Worm (Caenorhabditis elegans) whole organism, mixed stage, embryonic: ENCODE data around the gene rsp-4.

Experiments used
- M03D4.4 ChIP-seq: sonication (generic microtip); optimal IDR thresholded peaks from 2 replicates; lab custom pipeline; 2017; ENCODE audit warnings: mild to moderate bottlenecking, missing genetic modification characterization, missing compliant biosample characterization
- bed-3 ChIP-seq: fragments of 200-800 bp; sonication (Bioruptor generic); optimal IDR thresholded peaks from 3 replicates; lab custom pipeline; 2018; ENCODE audit warnings: mild to moderate bottlenecking, missing genetic modification characterization, moderate library complexity, missing compliant biosample characterization
- blmp-1 ChIP-seq: fragments of 150-350 bp; optimal IDR thresholded peaks from 2 replicates; lab custom pipeline; 2014; ENCODE audit warnings: missing biosample characterization, missing genetic modification characterization
- ceh-39 ChIP-seq: fragments of 150-350 bp; optimal IDR thresholded peaks from 2 replicates; lab custom pipeline; 2014; ENCODE audit warnings: missing biosample characterization, missing genetic modification characterization
- ceh-43 ChIP-seq: fragments of 200-800 bp; sonication (Bioruptor generic); optimal IDR thresholded peaks from 2 replicates; lab custom pipeline; 2018; ENCODE audit warnings: mild to moderate bottlenecking, missing genetic modification characterization, moderate library complexity, missing compliant biosample characterization
- ceh-83 ChIP-seq: fragments of 200-800 bp; sonication (Bioruptor generic); optimal IDR thresholded peaks from 2 replicates; lab custom pipeline; 2018; ENCODE audit warnings: mild to moderate bottlenecking, missing genetic modification characterization, missing compliant biosample characterization
- ces-1 ChIP-seq: fragments of 150-350 bp; optimal IDR thresholded peaks from 2 replicates; lab custom pipeline; 2014; ENCODE audit warnings: missing biosample characterization, missing genetic modification reagents, missing genetic modification characterization
- cnd-1 ChIP-seq: fragments of 200-800 bp; sonication (Bioruptor generic); optimal IDR thresholded peaks from 2 replicates; lab custom pipeline; 2018; ENCODE audit warnings: mild to moderate bottlenecking, missing genetic modification characterization, missing compliant biosample characterization
- drap-1 ChIP-seq: fragments of 200-800 bp; sonication (Bioruptor generic); optimal IDR thresholded peaks from 3 replicates; lab custom pipeline; 2018; ENCODE audit warnings: mild to moderate bottlenecking, missing genetic modification characterization, missing compliant biosample characterization
- elt-1 ChIP-seq: sonication (generic microtip); optimal IDR thresholded peaks from 2 replicates; lab custom pipeline; 2017; ENCODE audit warnings: missing genetic modification characterization, mild to moderate bottlenecking, missing compliant biosample characterization, antibody characterized with exemption, moderate library complexity, borderline replicate concordance; ENCODE audit not compliant: insufficient read depth
- elt-3 ChIP-seq: fragments of 150-350 bp; optimal IDR thresholded peaks from 2 replicates; lab custom pipeline; 2014; ENCODE audit warnings: missing biosample characterization, missing genetic modification characterization
- flh-1 ChIP-seq: fragments of 200-800 bp; sonication (Bioruptor generic); optimal IDR thresholded peaks from 2 replicates; lab custom pipeline; 2018; ENCODE audit warnings: mild to moderate bottlenecking, missing genetic modification characterization, moderate library complexity, missing compliant biosample characterization
- ham-2 ChIP-seq: fragments of 200-800 bp; sonication (Bioruptor generic); optimal IDR thresholded peaks from 2 replicates; lab custom pipeline; 2018; ENCODE audit warnings: mild to moderate bottlenecking, missing genetic modification characterization, missing compliant biosample characterization
- hlh-1 ChIP-seq: fragments of 150-350 bp; optimal IDR thresholded peaks from 2 replicates; lab custom pipeline; 2014; ENCODE audit warnings: missing biosample characterization, missing genetic modification reagents, missing genetic modification characterization
- lin-13 ChIP-seq: fragments of 150-350 bp; optimal IDR thresholded peaks from 2 replicates; lab custom pipeline; 2014; ENCODE audit warnings: missing biosample characterization, missing genetic modification characterization
- lin-32 ChIP-seq: fragments of 200-800 bp; sonication (Bioruptor generic); optimal IDR thresholded peaks from 2 replicates; lab custom pipeline; 2018; ENCODE audit warnings: mild to moderate bottlenecking, missing genetic modification characterization, missing compliant biosample characterization
- lsy-2 ChIP-seq: fragments of 150-350 bp; optimal IDR thresholded peaks from 2 replicates; lab custom pipeline; 2014; ENCODE audit warnings: missing biosample characterization, missing genetic modification characterization
- mab-5 ChIP-seq: fragments of 150-350 bp; optimal IDR thresholded peaks from 2 replicates; lab custom pipeline; 2014; ENCODE audit warnings: missing biosample characterization, missing genetic modification characterization
- mep-1 ChIP-seq: fragments of 150-350 bp; optimal IDR thresholded peaks from 2 replicates; lab custom pipeline; 2017; ENCODE audit warnings: missing biosample characterization, missing genetic modification reagents, missing genetic modification characterization, inconsistent platforms
- mls-2 ChIP-seq: sonication (generic microtip); optimal IDR thresholded peaks from 2 replicates; lab custom pipeline; 2016; ENCODE audit warnings: mild to moderate bottlenecking, missing genetic modification characterization, moderate library complexity, missing compliant biosample characterization
- nhr-12 ChIP-seq: fragments of 150-350 bp; optimal IDR thresholded peaks from 2 replicates; lab custom pipeline; 2014; ENCODE audit warnings: missing biosample characterization, missing genetic modification characterization
- nhr-2 ChIP-seq: fragments of 150-350 bp; optimal IDR thresholded peaks from 2 replicates; lab custom pipeline; 2014; ENCODE audit warnings: missing biosample characterization, missing genetic modification characterization
- nhr-237 ChIP-seq: fragments of 150-350 bp; optimal IDR thresholded peaks from 2 replicates; lab custom pipeline; 2014; ENCODE audit warnings: missing biosample characterization, missing genetic modification characterization
- nhr-28 ChIP-seq: fragments of 150-350 bp; optimal IDR thresholded peaks from 2 replicates; lab custom pipeline; 2014; ENCODE audit warnings: missing biosample characterization, missing genetic modification characterization
- nhr-76 ChIP-seq: sonication (generic microtip); optimal IDR thresholded peaks from 2 replicates; lab custom pipeline; 2017; ENCODE audit warnings: missing biosample characterization, missing genetic modification characterization
- pha-4 ChIP-seq: fragments of 150-350 bp; optimal IDR thresholded peaks from 2 replicates; lab custom pipeline; 2018; ENCODE audit warnings: missing biosample characterization, missing genetic modification reagents, missing genetic modification characterization
- sem-2 ChIP-seq: fragments of 200-800 bp; sonication (Bioruptor generic); optimal IDR thresholded peaks from 2 replicates; lab custom pipeline; 2018; ENCODE audit warnings: mild to moderate bottlenecking, missing genetic modification characterization, missing compliant biosample characterization
- snpc-4 ChIP-seq: fragments of 150-350 bp; optimal IDR thresholded peaks from 2 replicates; lab custom pipeline; 2014; ENCODE audit warnings: missing biosample characterization, missing genetic modification characterization
- sptf-1 ChIP-seq: sonication (generic microtip); optimal IDR thresholded peaks from 2 replicates; lab custom pipeline; 2017; ENCODE audit warnings: mild to moderate bottlenecking, missing genetic modification characterization, moderate library complexity, missing compliant biosample characterization
- tbx-8 ChIP-seq: fragments of 200-800 bp; sonication (Bioruptor generic); optimal IDR thresholded peaks from 2 replicates; lab custom pipeline; 2018; ENCODE audit warnings: mild to moderate bottlenecking, missing genetic modification characterization, moderate library complexity, missing compliant biosample characterization
- unc-120 ChIP-seq: sonication (generic microtip); optimal IDR thresholded peaks from 2 replicates; lab custom pipeline; 2017; ENCODE audit warnings: missing genetic modification characterization, missing compliant biosample characterization; ENCODE audit not compliant: poor library complexity, severe bottlenecking
- unc-39 ChIP-seq: fragments of 150-350 bp; optimal IDR thresholded peaks from 2 replicates; lab custom pipeline; 2014; ENCODE audit warnings: missing biosample characterization, missing genetic modification characterization
- unc-62 ChIP-seq: fragments of 150-350 bp; optimal IDR thresholded peaks from 2 replicates; lab custom pipeline; 2014; ENCODE audit warnings: missing biosample characterization, missing genetic modification reagents, missing genetic modification characterization
- zip-8 ChIP-seq: fragments of 150-350 bp; optimal IDR thresholded peaks from 2 replicates; lab custom pipeline; 2014; ENCODE audit warnings: missing biosample characterization, missing genetic modification characterization
- ztf-11 ChIP-seq: fragments of 150-350 bp; optimal IDR thresholded peaks from 2 replicates; lab custom pipeline; 2014; ENCODE audit warnings: missing biosample characterization, missing genetic modification characterization

Gene rsp-4

DNA sequence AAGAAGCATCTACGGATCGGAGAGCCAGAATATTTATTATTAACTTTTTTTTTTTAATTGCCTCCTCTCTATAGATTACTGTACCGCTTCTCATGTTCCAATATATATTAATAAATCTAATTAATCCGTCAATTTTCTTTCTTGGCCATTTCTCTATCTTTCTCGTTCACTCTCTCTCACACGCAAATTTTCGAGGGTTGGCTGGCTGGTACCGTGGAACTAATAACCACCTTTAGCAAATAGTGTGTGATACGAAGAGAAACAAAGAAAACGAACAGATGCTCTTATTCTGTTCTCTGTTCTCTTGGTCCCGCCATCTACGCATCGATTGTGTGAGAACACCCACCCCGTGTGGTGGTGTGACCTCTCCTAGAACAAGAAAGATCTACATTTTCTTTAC is 29.7 kb upstream of the rsp-4 start:
- TF ChIP-seq tbx-8 (GFP tag; lab: Kevin White, UChicago) (no peak), zip-8 (tag; lab: Kevin White, UChicago) (no peak), mls-2 (tag; lab: Kevin White, UChicago) (peak; percentile 52), ham-2 (GFP tag; lab: Kevin White, UChicago) (no peak), nhr-76 (tag; lab: Kevin White, UChicago) (no peak), mab-5 (tag; lab: Kevin White, UChicago) (no peak), elt-1 (no peak), nhr-12 (no peak), elt-3 (no peak), mep-1 (no peak), blmp-1 (tag; lab: Kevin White, UChicago) (no peak), M03D4.4 (no peak), lsy-2 (tag; lab: Kevin White, UChicago) (no peak), lin-13 (tag; lab: Kevin White, UChicago) (peak; percentile 25), cnd-1 (tag; lab: Kevin White, UChicago) (peak; percentile 84), flh-1 (GFP tag; lab: Kevin White, UChicago) (no peak), sptf-1 (tag; lab: Kevin White, UChicago) (no peak), ztf-11 (peak; percentile 13), ceh-83 (GFP tag; lab: Kevin White, UChicago) (no peak), unc-120 (tag; lab: Kevin White, UChicago) (peak; percentile 14), nhr-237 (no peak), snpc-4 (tag; lab: Kevin White, UChicago) (no peak), ceh-39 (tag; lab: Kevin White, UChicago) (peak; percentile 18), hlh-1 (tag; lab: Kevin White, UChicago) (peak; percentile 75), ceh-43 (GFP tag; lab: Kevin White, UChicago) (peak; percentile 59), unc-39 (tag; lab: Kevin White, UChicago) (no peak), drap-1 (GFP tag; lab: Kevin White, UChicago) (no peak), nhr-2 (tag; lab: Kevin White, UChicago) (no peak), nhr-28 (tag; lab: Kevin White, UChicago) (no peak), lin-32 (GFP tag; lab: Kevin White, UChicago) (peak; percentile 67), ces-1 (GFP tag; lab: Kevin White, UChicago) (peak; percentile 89), bed-3 (GFP tag; lab: Kevin White, UChicago) (no peak), sem-2 (GFP tag; lab: Kevin White, UChicago) (no peak)

DNA sequence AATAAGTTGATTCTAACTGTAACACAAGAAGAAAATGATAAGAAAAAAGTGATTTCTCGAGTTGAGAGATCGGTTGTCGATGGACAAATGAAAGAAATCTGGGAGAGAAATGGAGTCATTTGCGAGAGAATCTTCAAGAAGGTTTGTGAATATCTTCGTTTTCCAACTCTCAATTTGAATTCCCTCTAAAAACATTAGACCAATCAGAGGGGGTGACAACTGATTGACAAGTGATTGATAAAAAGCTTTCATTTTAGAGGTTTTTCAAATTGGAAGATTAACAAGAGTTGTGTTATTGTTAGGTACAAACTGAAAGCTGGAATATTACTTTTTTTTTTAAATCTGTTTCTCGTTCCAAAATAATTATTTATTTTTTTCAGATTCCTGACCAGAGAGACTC is 29.3 kb upstream of the rsp-4 start:
- TF ChIP-seq sem-2 (GFP tag; lab: Kevin White, UChicago) (no peak), unc-62 (GFP tag; lab: Kevin White, UChicago) (peak; percentile 94)

DNA sequence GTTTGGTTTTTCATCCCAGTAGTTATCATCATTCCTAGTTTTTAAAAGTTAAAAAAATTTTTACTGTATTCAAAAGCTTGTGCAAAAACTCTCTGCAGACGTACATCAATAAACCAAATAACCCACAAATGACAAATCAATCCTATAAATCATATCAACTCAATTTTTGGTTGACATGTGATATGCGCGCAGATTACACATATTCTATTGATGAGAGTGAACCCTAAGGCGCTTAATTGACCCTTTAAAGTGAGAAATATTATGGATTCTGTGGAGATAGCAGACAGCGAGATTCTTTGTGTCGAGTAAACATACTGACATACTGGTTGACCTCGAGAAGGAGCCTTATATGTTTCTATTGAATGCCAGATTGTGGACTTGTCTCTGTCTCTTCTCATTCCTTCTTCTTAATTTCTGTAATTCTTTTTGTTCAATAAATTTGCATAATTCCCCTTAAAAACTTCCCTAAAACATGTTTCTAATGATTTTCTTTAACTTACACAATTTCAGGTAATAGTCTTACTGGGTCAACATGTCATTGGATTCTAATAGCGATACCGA is 27.6 kb upstream of the rsp-4 start, which contains the start of gene EEED8.2:
Gene EEED8.2, plus strand, starts transcription at position 511 of the 561 bp plus-strand sequence.
- TF ChIP-seq flh-1 (GFP tag; lab: Kevin White, UChicago) = no peak
- peak; percentile 92 for TF ChIP-seq unc-62 (GFP tag; lab: Kevin White, UChicago)
- TF ChIP-seq mab-5 (tag; lab: Kevin White, UChicago) = peak; percentile 64
- TF ChIP-seq hlh-1 (tag; lab: Kevin White, UChicago) = no peak
- no peak for TF ChIP-seq ztf-11
- TF ChIP-seq pha-4 (tag; lab: Kevin White, UChicago) = peak; percentile 18
- peak; percentile 14 for TF ChIP-seq nhr-2 (tag; lab: Kevin White, UChicago)
- TF ChIP-seq ham-2 (GFP tag; lab: Kevin White, UChicago) = no peak
- TF ChIP-seq, all 35 proteins: peak for 4

DNA sequence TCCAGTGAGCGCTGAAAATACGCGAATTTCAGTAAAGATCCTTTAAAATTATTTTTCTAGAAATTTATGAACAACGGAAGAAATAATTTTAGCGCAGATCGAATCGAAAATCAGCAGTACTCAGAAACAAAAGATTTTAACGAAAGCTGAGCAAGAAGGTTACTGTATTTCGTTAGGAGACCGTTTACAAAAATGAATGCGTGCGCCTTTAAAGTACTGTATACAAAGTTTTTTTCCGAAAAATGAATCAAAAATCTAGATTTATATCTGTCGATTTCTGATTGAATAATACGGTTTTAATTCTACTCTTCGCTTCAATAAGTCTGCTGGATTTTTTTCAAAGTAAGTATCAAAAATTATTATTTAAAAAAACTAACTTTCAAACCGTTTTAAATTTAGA is 25.4 kb upstream of the rsp-4 start, which contains the start of the genes EEED8.14 and EEED8.3:
Gene EEED8.14, minus strand, starts transcription at position 13 of the 400 bp plus-strand sequence.
Gene EEED8.3, plus strand, starts transcription at position 237 of the 400 bp plus-strand sequence.
- no peak for TF ChIP-seq ceh-83 (GFP tag; lab: Kevin White, UChicago)
- TF ChIP-seq M03D4.4 = no peak
- no peak for TF ChIP-seq ceh-39 (tag; lab: Kevin White, UChicago)
- no peak for TF ChIP-seq ham-2 (GFP tag; lab: Kevin White, UChicago)
- TF ChIP-seq nhr-237 = no peak
- TF ChIP-seq ztf-11 = no peak
- TF ChIP-seq ces-1 (GFP tag; lab: Kevin White, UChicago) = no peak
- TF ChIP-seq unc-120 (tag; lab: Kevin White, UChicago) = no peak
- TF ChIP-seq mab-5 (tag; lab: Kevin White, UChicago) = no peak
- TF ChIP-seq blmp-1 (tag; lab: Kevin White, UChicago) = no peak
- no peak for TF ChIP-seq tbx-8 (GFP tag; lab: Kevin White, UChicago)
- no peak for TF ChIP-seq nhr-76 (tag; lab: Kevin White, UChicago)
